Fruit fly (Drosophila melanogaster) whole organism, embryonic: ENCODE results near the gene CG11617.

ENCODE experiments used
- Asciz ChIP-seq: fragments of 200-800 bp; sonication (Bioruptor generic); optimal IDR thresholded peaks from 2 replicates; lab custom pipeline; 2017; ENCODE audit warnings: missing biosample characterization, mild to moderate bottlenecking, missing genetic modification characterization, missing genetic modification reagents
- Bgb ChIP-seq: fragments of 200-800 bp; sonication (Bioruptor generic); IDR thresholded peaks from 2 replicates; pipeline ENCODE4 v1.3.6; 2022; ENCODE audit warnings: missing biosample characterization, missing genetic modification characterization; ENCODE audit not compliant: partially characterized antibody
- Blimp-1 ChIP-seq: fragments of 200-800 bp; sonication (Bioruptor generic); optimal IDR thresholded peaks from 3 replicates; lab custom pipeline; 2018; ENCODE audit warnings: missing biosample characterization, missing genetic modification characterization, mild to moderate bottlenecking, moderate library complexity, missing genetic modification reagents
- BtbVII ChIP-seq: fragments of 200-800 bp; sonication (Bioruptor generic); optimal IDR thresholded peaks from 3 replicates; lab custom pipeline; 2017; ENCODE audit warnings: missing biosample characterization, mild to moderate bottlenecking, missing genetic modification characterization
- CG1024 ChIP-seq: fragments of 200-800 bp; sonication (Bioruptor generic); IDR thresholded peaks from 2 replicates; pipeline ENCODE4 v1.3.6; 2022; ENCODE audit warnings: missing biosample characterization, missing genetic modification characterization
- CG10979 ChIP-seq: fragments of 200-800 bp; sonication (Bioruptor generic); optimal IDR thresholded peaks from 2 replicates; lab custom pipeline; 2018; ENCODE audit warnings: missing biosample characterization, mild to moderate bottlenecking, missing genetic modification characterization, moderate library complexity
- CG11398 ChIP-seq: fragments of 200-800 bp; sonication (Bioruptor generic); optimal IDR thresholded peaks from 2 replicates; lab custom pipeline; 2016; ENCODE audit warnings: missing biosample characterization, missing genetic modification characterization
- CG12155 ChIP-seq: fragments of 200-800 bp; sonication (Bioruptor generic); optimal IDR thresholded peaks from 3 replicates; lab custom pipeline; 2016; ENCODE audit warnings: missing biosample characterization, missing genetic modification characterization
- CG12391 ChIP-seq: fragments of 200-800 bp; sonication (Bioruptor generic); optimal IDR thresholded peaks from 3 replicates; lab custom pipeline; 2018; ENCODE audit warnings: missing biosample characterization, mild to moderate bottlenecking, missing genetic modification characterization, moderate library complexity
- CG12659 ChIP-seq: fragments of 200-800 bp; sonication (Bioruptor generic); optimal IDR thresholded peaks from 3 replicates; lab custom pipeline; 2017; ENCODE audit warnings: mild to moderate bottlenecking, missing biosample characterization, missing genetic modification reagents, missing genetic modification characterization
- CG15696 ChIP-seq: fragments of 200-800 bp; sonication (Bioruptor generic); optimal IDR thresholded peaks from 2 replicates; lab custom pipeline; 2019; ENCODE audit warnings: missing biosample characterization, mild to moderate bottlenecking, missing genetic modification characterization, moderate library complexity
- CG16779 ChIP-seq: fragments of 200-800 bp; sonication (Bioruptor generic); IDR thresholded peaks from 2 replicates; pipeline ENCODE4 v1.3.6; 2022; ENCODE audit warnings: missing biosample characterization, missing genetic modification characterization
- CG17359 ChIP-seq: fragments of 200-800 bp; sonication (Bioruptor generic); optimal IDR thresholded peaks from 3 replicates; lab custom pipeline; 2018; ENCODE audit warnings: missing biosample characterization, mild to moderate bottlenecking, missing genetic modification characterization, moderate library complexity
- CG18599 ChIP-seq: fragments of 200-800 bp; sonication (Bioruptor generic); optimal IDR thresholded peaks from 3 replicates; lab custom pipeline; 2017; ENCODE audit warnings: missing biosample characterization, missing genetic modification characterization, mild to moderate bottlenecking, moderate library complexity, missing genetic modification reagents
- CG2202 ChIP-seq: fragments of 200-800 bp; sonication (Bioruptor generic); optimal IDR thresholded peaks from 2 replicates; lab custom pipeline; 2018; ENCODE audit warnings: missing biosample characterization, mild to moderate bottlenecking, missing genetic modification characterization
- CG30020 ChIP-seq: fragments of 200-800 bp; optimal IDR thresholded peaks from 2 replicates; lab custom pipeline; 2019; ENCODE audit warnings: missing biosample characterization, mild to moderate bottlenecking, missing genetic modification characterization, moderate library complexity
- CG31441 ChIP-seq: fragments of 200-800 bp; sonication (Bioruptor generic); IDR thresholded peaks from 2 replicates; pipeline ENCODE4 v1.3.6; 2022; ENCODE audit warnings: missing biosample characterization, missing genetic modification characterization
- CG42726 ChIP-seq: fragments of 200-800 bp; sonication (Bioruptor generic); IDR thresholded peaks from 2 replicates; pipeline ENCODE4 v1.3.6; 2022; ENCODE audit warnings: missing biosample characterization, missing genetic modification characterization; ENCODE audit not compliant: partially characterized antibody
- CG4404 ChIP-seq: fragments of 200-800 bp; sonication (Bioruptor generic); IDR thresholded peaks from 2 replicates; pipeline ENCODE4 v1.3.6; 2022; ENCODE audit warnings: missing biosample characterization, missing genetic modification characterization
- CG6791 ChIP-seq: fragments of 200-800 bp; sonication (Bioruptor generic); IDR thresholded peaks from 3 replicates; pipeline ENCODE4 v1.3.6; 2022; ENCODE audit warnings: missing biosample characterization, missing genetic modification characterization; ENCODE audit not compliant: partially characterized antibody
- CG7556 ChIP-seq: fragments of 200-800 bp; sonication (Bioruptor generic); optimal IDR thresholded peaks from 2 replicates; lab custom pipeline; 2017; ENCODE audit warnings: missing biosample characterization, mild to moderate bottlenecking, missing genetic modification characterization
- CG7987 ChIP-seq: fragments of 200-800 bp; sonication (Bioruptor generic); optimal IDR thresholded peaks from 2 replicates; lab custom pipeline; 2018; ENCODE audit warnings: missing biosample characterization, mild to moderate bottlenecking, missing genetic modification characterization, moderate library complexity
- CG9876 ChIP-seq: fragments of 200-800 bp; sonication (Bioruptor generic); optimal IDR thresholded peaks from 2 replicates; lab custom pipeline; 2016; ENCODE audit warnings: missing biosample characterization, missing genetic modification characterization
- Dip3 ChIP-seq: fragments of 200-800 bp; sonication (Bioruptor generic); optimal IDR thresholded peaks from 3 replicates; lab custom pipeline; 2016; ENCODE audit warnings: missing biosample characterization, missing genetic modification characterization
- Gsc ChIP-seq: fragments of 200-800 bp; sonication (Bioruptor generic); IDR thresholded peaks from 2 replicates; pipeline ENCODE4 v1.3.6; 2022; ENCODE audit warnings: missing biosample characterization, missing genetic modification characterization
- Gug ChIP-seq: fragments of 200-800 bp; sonication (Bioruptor generic); IDR thresholded peaks from 4 replicates; pipeline ENCODE4 v1.3.6; 2022; ENCODE audit warnings: missing biosample characterization, missing genetic modification characterization
- HHEX ChIP-seq: fragments of 200-800 bp; sonication (Bioruptor generic); optimal IDR thresholded peaks from 3 replicates; lab custom pipeline; 2017; ENCODE audit warnings: missing biosample characterization, mild to moderate bottlenecking, missing genetic modification characterization, missing genetic modification reagents
- HLH54F ChIP-seq: fragments of 200-800 bp; sonication (Bioruptor generic); optimal IDR thresholded peaks from 3 replicates; lab custom pipeline; 2016; ENCODE audit warnings: missing biosample characterization, missing genetic modification characterization
- Rfx ChIP-seq: fragments of 200-800 bp; sonication (Bioruptor generic); IDR thresholded peaks from 2 replicates; pipeline ENCODE4 v1.3.6; 2022; ENCODE audit warnings: missing biosample characterization, missing genetic modification characterization
- Tbp ChIP-seq: fragments of >200 bp; optimal IDR thresholded peaks from 2 replicates; lab custom pipeline; 2018; ENCODE audit warnings: missing biosample characterization, missing genetic modification characterization
- ap ChIP-seq: fragments of 200-800 bp; sonication (Bioruptor generic); IDR thresholded peaks from 2 replicates; pipeline ENCODE4 v1.3.6; 2022; ENCODE audit warnings: missing biosample characterization, missing genetic modification characterization
- bbx ChIP-seq: fragments of 200-800 bp; sonication (Bioruptor generic); IDR thresholded peaks from 2 replicates; pipeline ENCODE4 v1.3.6; 2022; ENCODE audit warnings: missing biosample characterization, missing genetic modification characterization; ENCODE audit not compliant: partially characterized antibody
- bcd ChIP-seq: fragments of 200-800 bp; sonication (Bioruptor generic); optimal IDR thresholded peaks from 2 replicates; lab custom pipeline; 2017; ENCODE audit warnings: missing biosample characterization, mild to moderate bottlenecking, missing genetic modification characterization
- chif ChIP-seq, 2 experiments: fragments of 200-800 bp; sonication (Bioruptor generic); optimal IDR thresholded peaks; 3 replicates each; lab custom pipeline; 2016; ENCODE audit warnings: missing biosample characterization in 2 of 2, missing genetic modification characterization in 2 of 2
- chn ChIP-seq: fragments of 200-800 bp; sonication (Bioruptor generic); optimal IDR thresholded peaks from 2 replicates; lab custom pipeline; 2016; ENCODE audit warnings: missing biosample characterization, missing genetic modification characterization
- crol ChIP-seq: fragments of 200-800 bp; sonication (Bioruptor generic); IDR thresholded peaks from 2 replicates; pipeline ENCODE4 v1.3.6; 2022; ENCODE audit warnings: missing biosample characterization, missing genetic modification characterization
- dmrt99B ChIP-seq: fragments of 200-800 bp; sonication (Bioruptor generic); optimal IDR thresholded peaks from 2 replicates; lab custom pipeline; 2018; ENCODE audit warnings: missing biosample characterization, mild to moderate bottlenecking, missing genetic modification characterization, moderate library complexity
- dpn ChIP-seq, 2 experiments: fragments of 200-800 bp; sonication (Bioruptor generic); optimal IDR thresholded peaks; 3 replicates each; lab custom pipeline; 2016; ENCODE audit warnings: missing biosample characterization in 2 of 2, missing genetic modification characterization in 2 of 2
- h ChIP-seq: fragments of >200 bp; optimal IDR thresholded peaks from 2 replicates; lab custom pipeline; 2017
- hb ChIP-seq: fragments of 200-800 bp; sonication (Bioruptor generic); IDR thresholded peaks from 3 replicates; pipeline ENCODE4 v1.3.6; 2022; ENCODE audit warnings: missing biosample characterization, missing genetic modification characterization; ENCODE audit not compliant: partially characterized antibody
- jigr1 ChIP-seq: fragments of 200-800 bp; sonication (Bioruptor generic); IDR thresholded peaks from 3 replicates; pipeline ENCODE4 v1.3.6; 2022; ENCODE audit warnings: missing biosample characterization, missing genetic modification characterization
- ken ChIP-seq: fragments of 200-800 bp; sonication (Bioruptor generic); IDR thresholded peaks from 3 replicates; pipeline ENCODE4 v1.3.6; 2022; ENCODE audit warnings: missing biosample characterization, missing genetic modification characterization
- nom ChIP-seq: fragments of 200-800 bp; sonication (Bioruptor generic); optimal IDR thresholded peaks from 2 replicates; lab custom pipeline; 2017; ENCODE audit warnings: missing biosample characterization, missing genetic modification characterization, mild to moderate bottlenecking, moderate library complexity, missing genetic modification reagents
- psq ChIP-seq: fragments of 200-800 bp; sonication (Bioruptor generic); optimal IDR thresholded peaks from 2 replicates; lab custom pipeline; 2017; ENCODE audit warnings: missing biosample characterization, missing genetic modification characterization
- schlank ChIP-seq: fragments of 200-800 bp; sonication (Bioruptor generic); optimal IDR thresholded peaks from 2 replicates; lab custom pipeline; 2018; ENCODE audit warnings: missing biosample characterization, mild to moderate bottlenecking, missing genetic modification characterization
- sd ChIP-seq: fragments of 200-800 bp; sonication (Bioruptor generic); optimal IDR thresholded peaks from 3 replicates; lab custom pipeline; 2018; ENCODE audit warnings: missing biosample characterization, mild to moderate bottlenecking, missing genetic modification characterization, moderate library complexity
- sens ChIP-seq: fragments of 200-800 bp; sonication (Bioruptor generic); peaks from one replicate; lab custom pipeline; 2016; ENCODE audit warnings: missing biosample characterization, missing genetic modification characterization
- sima ChIP-seq: fragments of 200-800 bp; sonication (Bioruptor generic); optimal IDR thresholded peaks from 2 replicates; lab custom pipeline; 2016; ENCODE audit warnings: missing biosample characterization, missing genetic modification characterization
- tx ChIP-seq: fragments of 200-800 bp; sonication (Bioruptor generic); optimal IDR thresholded peaks from 2 replicates; lab custom pipeline; 2016; ENCODE audit warnings: missing biosample characterization, missing genetic modification characterization
- wor ChIP-seq: fragments of 200-800 bp; sonication (Bioruptor generic); IDR thresholded peaks from 2 replicates; pipeline ENCODE4 v1.3.6; 2022; ENCODE audit warnings: missing biosample characterization, missing genetic modification characterization

CG11617 gene

DNA sequence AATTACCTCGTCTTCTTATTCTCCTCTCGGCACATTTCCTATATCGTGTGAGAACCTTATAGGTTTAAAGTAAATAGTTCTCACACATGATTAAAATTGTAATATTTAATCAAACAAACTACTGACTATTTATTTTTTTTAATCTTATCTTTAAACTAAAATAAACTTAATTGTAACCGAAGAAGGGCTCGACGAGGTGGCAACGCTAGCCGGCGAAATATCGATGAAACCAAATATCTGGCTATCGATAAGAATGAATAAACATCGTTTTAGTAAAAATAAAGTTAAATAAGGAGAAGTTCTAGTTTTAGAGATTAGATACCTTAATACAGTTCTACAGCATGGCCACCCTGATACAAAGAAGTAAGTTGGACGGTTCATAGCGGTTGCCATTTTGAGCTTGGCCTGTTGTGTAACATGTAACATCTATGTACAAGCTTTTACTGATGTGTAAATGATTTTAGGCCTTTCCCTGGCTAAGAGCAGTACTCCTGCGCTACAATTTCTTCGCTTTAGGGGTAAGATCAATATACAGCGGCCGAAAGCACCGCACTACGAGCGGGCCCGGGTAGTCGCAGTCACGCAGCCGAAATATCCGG lies 3.5 kb downstream of the CG11617 start, which contains the start of gene mRpL10 (continued):
- TF ChIP-seq ken (GFP tag; lab: Robert Waterston, UW): no peak
- TF ChIP-seq CG10979 (tag; lab: Kevin White, UChicago): no peak
- TF ChIP-seq dpn (GFP tag; optimal IDR thresholded peaks at IDR 0.05; lab: Kevin White, UChicago): peak; percentile 28 to 46
- TF ChIP-seq CG4404: no peak
- peak; percentile 64; the same call in 1 of the 3 replicates for TF ChIP-seq jigr1 (GFP tag; lab: Robert Waterston, UW)
- TF ChIP-seq CG31441 (GFP tag; lab: Robert Waterston, UW): no peak
- TF ChIP-seq HLH54F: peak; percentile 14
- no peak for TF ChIP-seq dmrt99B
- no peak for TF ChIP-seq schlank
- TF ChIP-seq CG11398 (GFP tag; lab: Kevin White, UChicago): no peak
- no peak for TF ChIP-seq CG9876 (GFP tag; lab: Kevin White, UChicago)
- no peak for TF ChIP-seq CG17359 (tag; lab: Kevin White, UChicago)
- no peak for TF ChIP-seq CG16779 (GFP tag; lab: Robert Waterston, UW)
- peak; percentile 91 for TF ChIP-seq bbx (GFP tag; lab: Robert Waterston, UW)
- peak; percentile 56 for TF ChIP-seq CG12391 (tag; lab: Kevin White, UChicago)
- TF ChIP-seq Bgb: peak; percentile 93
- TF ChIP-seq CG2202 (tag; lab: Kevin White, UChicago): no peak
- TF ChIP-seq nom (GFP tag; lab: Kevin White, UChicago): peak; percentile 19
- no peak for TF ChIP-seq crol (GFP tag; lab: Robert Waterston, UW)
- TF ChIP-seq HHEX (GFP tag; lab: Kevin White, UChicago): no peak
- TF ChIP-seq CG1024: 0 out of 2 replicates have a peak, but pooled peaks have one; percentile 36
- TF ChIP-seq psq: no peak
- TF ChIP-seq CG15696 (tag; lab: Kevin White, UChicago): no peak
- TF ChIP-seq hb (GFP tag; lab: Robert Waterston, UW): peak; percentile 81
- peak; percentile 29; the same call in 1 of the 2 replicates for TF ChIP-seq Rfx
- no peak for TF ChIP-seq tx
- no peak for TF ChIP-seq Blimp-1 (GFP tag; lab: Kevin White, UChicago)
- peak; percentile 26 for TF ChIP-seq chn (GFP tag; lab: Kevin White, UChicago)
- TF ChIP-seq CG30020 (tag; lab: Kevin White, UChicago): peak; percentile 65
- TF ChIP-seq CG6791 (GFP tag; lab: Robert Waterston, UW): peak; percentile 90
- peak; percentile 73 for TF ChIP-seq CG42726 (GFP tag; lab: Robert Waterston, UW)
- TF ChIP-seq ap (GFP tag; lab: Robert Waterston, UW): no peak
- no peak for TF ChIP-seq Gsc (GFP tag; lab: Robert Waterston, UW)
- no peak for TF ChIP-seq wor
- TF ChIP-seq sima (GFP tag; lab: Kevin White, UChicago): no peak
- peak; percentile 17 for TF ChIP-seq Dip3 (GFP tag; lab: Kevin White, UChicago)
- TF ChIP-seq CG12155 (GFP tag; lab: Kevin White, UChicago): peak; percentile 42
- TF ChIP-seq h (lab: Kevin White, UChicago): no peak
- TF ChIP-seq CG7556 (GFP tag; lab: Kevin White, UChicago): peak; percentile 24
- TF ChIP-seq CG18599 (GFP tag; lab: Kevin White, UChicago): no peak
- no peak for TF ChIP-seq chif (GFP tag; optimal IDR thresholded peaks at IDR 0.05; lab: Kevin White, UChicago)
- TF ChIP-seq Gug (GFP tag; lab: Robert Waterston, UW): no peak
- no peak for TF ChIP-seq Tbp (GFP tag; lab: Kevin White, UChicago)
- no peak for TF ChIP-seq Asciz (GFP tag; lab: Kevin White, UChicago)
- peak; percentile 84 for TF ChIP-seq CG12659 (GFP tag; lab: Kevin White, UChicago)
- no peak for TF ChIP-seq sens (GFP tag; lab: Kevin White, UChicago)
- no peak for TF ChIP-seq sd
- TF ChIP-seq BtbVII (GFP tag; lab: Kevin White, UChicago): peak; percentile 35
- no peak for TF ChIP-seq bcd (GFP tag; lab: Kevin White, UChicago)
- peak; percentile 4 for TF ChIP-seq CG7987 (GFP tag; lab: Kevin White, UChicago)
